Worm (Caenorhabditis elegans) whole organism, L2 larva: ENCODE data around the gene T12D8.9.

Source experiments
- ZK546.5 ChIP-seq: sonication (generic microtip); optimal IDR thresholded peaks from 2 replicates; lab custom pipeline; 2017; ENCODE audit warnings: missing biosample characterization, missing genetic modification characterization
- aly-2 ChIP-seq: fragments of 150-350 bp; optimal IDR thresholded peaks from 2 replicates; lab custom pipeline; 2014; ENCODE audit warnings: missing biosample characterization, missing genetic modification characterization
- ama-1 ChIP-seq: fragments of 150-350 bp; optimal IDR thresholded peaks from 2 replicates; lab custom pipeline; 2018; ENCODE audit warnings: inconsistent platforms
- gmeb-1 ChIP-seq: fragments of 150-350 bp; optimal IDR thresholded peaks from 2 replicates; lab custom pipeline; 2014; ENCODE audit warnings: missing biosample characterization, missing genetic modification characterization
- lin-11 ChIP-seq: fragments of 150-350 bp; sonication (generic microtip); optimal IDR thresholded peaks from 2 replicates; lab custom pipeline; 2014; ENCODE audit warnings: missing biosample characterization, missing genetic modification characterization, inconsistent platforms, mixed read lengths
- mdl-1 ChIP-seq, 2 experiments: fragments of 150-350 bp in 1 of 2; sonication (generic microtip) in 1 of 2; optimal IDR thresholded peaks; 2 replicates each; lab custom pipeline; 2017; ENCODE audit warnings: missing biosample characterization in 2 of 2, missing genetic modification characterization in 2 of 2
- nhr-11 ChIP-seq: fragments of 150-350 bp; optimal IDR thresholded peaks from 2 replicates; lab custom pipeline; 2014; ENCODE audit warnings: missing biosample characterization, missing genetic modification characterization
- snpc-4 ChIP-seq: fragments of 150-350 bp; optimal IDR thresholded peaks from 2 replicates; lab custom pipeline; 2014; ENCODE audit warnings: missing biosample characterization, missing genetic modification characterization
- unc-39 ChIP-seq: fragments of 150-350 bp; optimal IDR thresholded peaks from 2 replicates; lab custom pipeline; 2014; ENCODE audit warnings: missing biosample characterization, missing genetic modification characterization
- unc-62 ChIP-seq: fragments of 150-350 bp; optimal IDR thresholded peaks from 2 replicates; lab custom pipeline; 2014; ENCODE audit warnings: missing biosample characterization, missing genetic modification reagents, missing genetic modification characterization

DNA sequence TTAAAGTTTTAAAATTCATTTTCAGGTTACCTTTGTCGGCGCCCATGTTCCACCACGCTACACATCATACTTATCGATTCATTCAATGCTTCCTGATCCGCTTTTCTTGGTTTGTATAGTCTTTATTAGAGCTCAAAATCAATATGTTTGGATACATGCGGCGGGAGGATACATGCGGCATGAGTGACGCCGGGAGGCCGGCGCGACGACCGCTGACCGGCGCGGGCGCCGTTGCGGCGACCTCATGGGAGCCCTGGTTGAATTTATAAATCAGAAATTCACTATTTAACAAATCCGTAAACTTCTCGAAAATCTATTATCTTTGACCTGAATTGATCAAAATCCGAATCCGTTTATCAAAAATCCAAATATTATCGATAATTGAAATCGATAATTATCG is 35.2 kb upstream of the T12D8.9 start:
- TF ChIP-seq ZK546.5 (tag; lab: Kevin White, UChicago) (no peak), gmeb-1 (no peak), aly-2 (tag; lab: Kevin White, UChicago) (no peak), lin-11 (tag; lab: Kevin White, UChicago) (no peak), mdl-1 (tag; optimal IDR thresholded peaks at IDR 0.05; lab: Kevin White, UChicago) (no peak), nhr-11 (tag; lab: Kevin White, UChicago) (no peak), ama-1 (no peak), snpc-4 (tag; lab: Kevin White, UChicago) (no peak), unc-62 (no peak), unc-39 (tag; lab: Kevin White, UChicago) (no peak)
